Worm (Caenorhabditis elegans): Measurements from ENCODE around the gene Y38E10A.34.

- TF ChIP-seq flt-1 (GFP tag; IDR thresholded peaks at IDR 0.05) (no peak), cog-1 (tag; optimal IDR thresholded peaks at IDR 0.05) (no peak), tab-1 (GFP tag; IDR thresholded peaks at IDR 0.05) (no peak), T22C8.4 (GFP tag; IDR thresholded peaks at IDR 0.05) (no peak), ztf-23 (GFP tag; IDR thresholded peaks at IDR 0.05) (no peak), ref-1 (GFP tag; conservative IDR thresholded peaks at IDR 0.05) (no peak), ztf-29 (GFP tag; IDR thresholded peaks at IDR 0.05) (no peak)
Measured at ce11 chrII:12640370-12640769, 9.4 kb downstream of the Y38E10A.34 start, which contains the start of gene nhr-235.
